Worm (Caenorhabditis elegans): ENCODE measurements around the gene gpb-1.
A peak's percentile ranks its signal among the peaks of the same experiment; 100 is the strongest.

Gene gpb-1

DNA sequence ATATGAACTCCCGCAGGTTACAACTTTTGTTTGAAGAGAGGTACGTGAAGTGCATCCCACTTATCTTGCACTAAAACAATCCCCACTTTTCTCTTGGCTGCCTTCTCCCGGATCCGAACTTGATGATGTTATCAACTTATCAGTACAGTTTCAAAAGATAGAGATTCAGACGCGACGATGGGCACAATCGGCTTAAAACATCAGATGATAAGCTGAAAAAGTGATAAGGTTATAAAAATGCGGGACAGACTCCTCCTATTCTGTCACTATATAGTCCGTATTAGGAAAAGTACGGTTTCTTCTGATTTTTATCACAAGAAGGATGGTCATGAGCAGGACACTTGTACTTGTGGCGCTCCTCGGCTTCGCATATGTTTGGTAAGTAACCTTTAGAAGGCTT, 9.2 kb downstream of the gpb-1 start, which contains the start of gene ctsa-1.2:
ctsa-1.2 (plus strand) TSS at position 160 of the 400 bp plus-strand sequence.
- no peak for TF ChIP-seq ztf-11 (tag; optimal IDR thresholded peaks at IDR 0.05)
- TF ChIP-seq snpc-4 (tag; optimal IDR thresholded peaks at IDR 0.05) = no peak
- no peak for TF ChIP-seq ces-1 (GFP tag; optimal IDR thresholded peaks at IDR 0.05)
- TF ChIP-seq lin-35 (GFP tag; optimal IDR thresholded peaks at IDR 0.05) = peak in 1 of 2 experiments; percentile 5
- TF ChIP-seq unc-86 (tag; optimal IDR thresholded peaks at IDR 0.05) = no peak
- TF ChIP-seq elt-2 (tag; optimal IDR thresholded peaks at IDR 0.05) = peak; percentile 92
- no peak for TF ChIP-seq jun-1 (tag; optimal IDR thresholded peaks at IDR 0.05)
- no peak for TF ChIP-seq nhr-90 (tag; optimal IDR thresholded peaks at IDR 0.05; ENCODE audit: poor library complexity)
- TF ChIP-seq nhr-71 (tag; optimal IDR thresholded peaks at IDR 0.05) = no peak
- no peak for TF ChIP-seq nhr-76 (tag; optimal IDR thresholded peaks at IDR 0.05)
- no peak for TF ChIP-seq lsy-2 (tag; optimal IDR thresholded peaks at IDR 0.05)

- TF ChIP-seq lin-35 (GFP tag; optimal IDR thresholded peaks at IDR 0.05) (peak in 1 of 2 experiments; percentile 47), unc-30 (tag; optimal IDR thresholded peaks at IDR 0.05) (no peak), ceh-88 (GFP tag; IDR thresholded peaks at IDR 0.05) (no peak), skn-1 (tag; optimal IDR thresholded peaks at IDR 0.05) (peak; percentile 24), nhr-90 (tag; optimal IDR thresholded peaks at IDR 0.05; ENCODE audit: poor library complexity) (peak; percentile 62), nhr-237 (tag; optimal IDR thresholded peaks at IDR 0.05) (no peak), efl-1 (optimal IDR thresholded peaks at IDR 0.05) (peak; percentile 5 to 33), efl-1 (GFP tag; optimal IDR thresholded peaks at IDR 0.05 in 1 of 2) (peak in 1 of 2 experiments; percentile 91), jun-1 (tag; optimal IDR thresholded peaks at IDR 0.05) (no peak), unc-98 (GFP tag; IDR thresholded peaks at IDR 0.05) (no peak), ztf-4 (tag; optimal IDR thresholded peaks at IDR 0.05) (peak; percentile 69), aha-1 (tag; optimal IDR thresholded peaks at IDR 0.05) (no peak), mef-2 (tag; optimal IDR thresholded peaks at IDR 0.05) (no peak), Y116A8C.19 (tag; optimal IDR thresholded peaks at IDR 0.05; ENCODE audit: borderline replicate concordance) (no peak), unc-130 (tag; optimal IDR thresholded peaks at IDR 0.05) (no peak), ceh-63 (GFP tag; optimal IDR thresholded peaks at IDR 0.05) (no peak), nhr-19 (GFP tag; conservative IDR thresholded peaks at IDR 0.05) (peak; percentile 41; the same call in 1 of the 2 replicates), nhr-20 (tag; optimal IDR thresholded peaks at IDR 0.05) (peak; percentile 74), alr-1 (tag; optimal IDR thresholded peaks at IDR 0.05; ENCODE audit: borderline replicate concordance) (no peak), fos-1 (tag; optimal IDR thresholded peaks at IDR 0.05) (no peak), vab-15 (tag; optimal IDR thresholded peaks at IDR 0.05) (no peak), swsn-7 (tag; optimal IDR thresholded peaks at IDR 0.05) (peak; percentile 22), unc-86 (tag; optimal IDR thresholded peaks at IDR 0.05) (no peak), mep-1 (tag; optimal IDR thresholded peaks at IDR 0.05) (peak; percentile 60), nhr-47 (tag; optimal IDR thresholded peaks at IDR 0.05) (peak; percentile 16), egl-27 (tag; optimal IDR thresholded peaks at IDR 0.05) (no peak), aly-2 (tag; optimal IDR thresholded peaks at IDR 0.05) (no peak), tbx-2 (tag; optimal IDR thresholded peaks at IDR 0.05) (peak; percentile 57), nhr-85 (tag) (peak; percentile 93), ceh-90 (tag; optimal IDR thresholded peaks at IDR 0.05) (no peak), lsy-2 (tag; optimal IDR thresholded peaks at IDR 0.05) (peak; percentile 41 to 53), C34B4.2 (tag; optimal IDR thresholded peaks at IDR 0.05) (no peak), nhr-71 (tag; optimal IDR thresholded peaks at IDR 0.05) (peak; percentile 74), ces-1 (GFP tag; optimal IDR thresholded peaks at IDR 0.05) (no peak), sup-37 (GFP tag; optimal IDR thresholded peaks at IDR 0.05) (no peak), blmp-1 (tag; optimal IDR thresholded peaks at IDR 0.05) (peak; percentile 84), ceh-8 (GFP tag; optimal IDR thresholded peaks at IDR 0.05) (no peak), rnt-1 (tag; optimal IDR thresholded peaks at IDR 0.05) (peak; percentile 20), dsc-1 (tag; optimal IDR thresholded peaks at IDR 0.05) (no peak), elt-3 (tag; optimal IDR thresholded peaks at IDR 0.05) (peak in 4 of 6 experiments; percentile 9 to 75 (median 52)), nhr-12 (tag; optimal IDR thresholded peaks at IDR 0.05) (no peak), C04F5.9 (tag; optimal IDR thresholded peaks at IDR 0.05) (no peak), lin-14 (GFP tag; optimal IDR thresholded peaks at IDR 0.05) (peak; percentile 88), ceh-82 (tag; optimal IDR thresholded peaks at IDR 0.05) (no peak), lir-3 (tag; optimal IDR thresholded peaks at IDR 0.05; ENCODE audit: poor library complexity) (peak; percentile 23), lin-13 (GFP tag; optimal IDR thresholded peaks at IDR 0.05) (no peak)
These were observed 11.1 kb downstream of the gpb-1 start for ce11 chrII:11737347-11737746.

Measured in whole organism, L1 larva.